Fruit fly (Drosophila melanogaster) whole organism, embryonic: ENCODE data around the gene Gr64d.

Experiments used
- Bgb ChIP-seq: fragments of 200-800 bp; sonication (Bioruptor generic); IDR thresholded peaks from 2 replicates; pipeline ENCODE4 v1.3.6; 2022; ENCODE audit warnings: missing biosample characterization, missing genetic modification characterization; ENCODE audit not compliant: partially characterized antibody
- CG10366 ChIP-seq: fragments of 200-800 bp; sonication (Bioruptor generic); IDR thresholded peaks from 2 replicates; pipeline ENCODE4 v1.3.6; 2022; ENCODE audit warnings: missing biosample characterization, missing genetic modification characterization
- CG10431 ChIP-seq: fragments of 200-800 bp; sonication (Bioruptor generic); optimal IDR thresholded peaks from 3 replicates; lab custom pipeline; 2018; ENCODE audit warnings: missing biosample characterization, mild to moderate bottlenecking, missing genetic modification characterization
- CG14965 ChIP-seq: fragments of 200-800 bp; sonication (Bioruptor generic); optimal IDR thresholded peaks from 2 replicates; lab custom pipeline; 2016; ENCODE audit warnings: missing biosample characterization, missing genetic modification characterization, borderline replicate concordance
- CG1529 ChIP-seq: fragments of 200-800 bp; sonication (Bioruptor generic); optimal IDR thresholded peaks from 3 replicates; lab custom pipeline; 2018; ENCODE audit warnings: missing biosample characterization, missing genetic modification characterization
- CG16779 ChIP-seq: fragments of 200-800 bp; sonication (Bioruptor generic); IDR thresholded peaks from 2 replicates; pipeline ENCODE4 v1.3.6; 2022; ENCODE audit warnings: missing biosample characterization, missing genetic modification characterization
- CG17328 ChIP-seq: fragments of 200-800 bp; sonication (Bioruptor generic); IDR thresholded peaks from 2 replicates; pipeline ENCODE4 v1.3.6; 2022; ENCODE audit warnings: missing biosample characterization, missing genetic modification characterization
- CG17359 ChIP-seq: fragments of 200-800 bp; sonication (Bioruptor generic); optimal IDR thresholded peaks from 3 replicates; lab custom pipeline; 2018; ENCODE audit warnings: missing biosample characterization, mild to moderate bottlenecking, missing genetic modification characterization, moderate library complexity
- CG31441 ChIP-seq: fragments of 200-800 bp; sonication (Bioruptor generic); IDR thresholded peaks from 2 replicates; pipeline ENCODE4 v1.3.6; 2022; ENCODE audit warnings: missing biosample characterization, missing genetic modification characterization
- CG6272 ChIP-seq: fragments of 200-800 bp; sonication (Bioruptor generic); IDR thresholded peaks from 2 replicates; pipeline ENCODE4 v1.3.6; 2022; ENCODE audit warnings: missing biosample characterization, missing genetic modification characterization
- CG7987 ChIP-seq: fragments of 200-800 bp; sonication (Bioruptor generic); optimal IDR thresholded peaks from 2 replicates; lab custom pipeline; 2018; ENCODE audit warnings: missing biosample characterization, mild to moderate bottlenecking, missing genetic modification characterization, moderate library complexity
- CG8359 ChIP-seq: fragments of 200-800 bp; sonication (Bioruptor generic); optimal IDR thresholded peaks from 2 replicates; lab custom pipeline; 2017; ENCODE audit warnings: missing biosample characterization, mild to moderate bottlenecking, missing genetic modification characterization, borderline replicate concordance
- CkIIα-i1 ChIP-seq: fragments of 200-800 bp; sonication (Bioruptor generic); IDR thresholded peaks from 2 replicates; pipeline ENCODE4 v1.3.6; 2022; ENCODE audit warnings: missing biosample characterization, missing genetic modification characterization
- Dip2 ChIP-seq: fragments of 200-800 bp; sonication (Bioruptor generic); IDR thresholded peaks from 2 replicates; pipeline ENCODE4 v1.3.6; 2022; ENCODE audit warnings: missing biosample characterization, missing genetic modification characterization
- Dref ChIP-seq: fragments of 200-800 bp; sonication (Bioruptor generic); IDR thresholded peaks from 2 replicates; pipeline ENCODE4 v1.3.6; 2022; ENCODE audit warnings: missing biosample characterization, missing genetic modification characterization
- ERR ChIP-seq: fragments of 200-800 bp; sonication (Bioruptor generic); optimal IDR thresholded peaks from 2 replicates; lab custom pipeline; 2016; ENCODE audit warnings: missing biosample characterization, missing genetic modification characterization
- Gsc ChIP-seq: fragments of 200-800 bp; sonication (Bioruptor generic); IDR thresholded peaks from 2 replicates; pipeline ENCODE4 v1.3.6; 2022; ENCODE audit warnings: missing biosample characterization, missing genetic modification characterization
- Hr51 ChIP-seq, 2 experiments: fragments of 200-800 bp; sonication (Bioruptor generic); optimal IDR thresholded peaks; 2 replicates in 1 of 2; 3 replicates in 1 of 2; lab custom pipeline; 2016 to 2018; ENCODE audit warnings: missing biosample characterization in 2 of 2, missing genetic modification characterization in 2 of 2, mild to moderate bottlenecking in 1 of 2, moderate library complexity in 1 of 2
- Lpt ChIP-seq: fragments of >200 bp; optimal IDR thresholded peaks from 2 replicates; lab custom pipeline; 2018; ENCODE audit warnings: missing biosample characterization, missing genetic modification characterization
- MBD-R2 ChIP-seq: fragments of 200-800 bp; sonication (Bioruptor generic); IDR thresholded peaks from 2 replicates; pipeline ENCODE4 v1.3.6; 2022; ENCODE audit warnings: missing biosample characterization, missing genetic modification characterization
- Mad ChIP-seq: fragments of 200-800 bp; sonication (Bioruptor generic); optimal IDR thresholded peaks from 2 replicates; lab custom pipeline; 2016; ENCODE audit warnings: missing biosample characterization, missing genetic modification characterization
- Med ChIP-seq: fragments of 200-800 bp; sonication (Bioruptor generic); peaks from one replicate; lab custom pipeline; 2016; ENCODE audit warnings: missing biosample characterization, missing genetic modification characterization, mild to moderate bottlenecking, inconsistent platforms, moderate library complexity
- Scr ChIP-seq: fragments of 200-800 bp; sonication (Bioruptor generic); IDR thresholded peaks from 2 replicates; pipeline ENCODE4 v1.3.6; 2022; ENCODE audit warnings: missing biosample characterization, missing genetic modification characterization; ENCODE audit not compliant: partially characterized antibody
- Taf1 ChIP-seq: fragments of 200-800 bp; sonication (Bioruptor generic); IDR thresholded peaks from 2 replicates; pipeline ENCODE4 v1.3.6; 2022; ENCODE audit warnings: missing biosample characterization, missing genetic modification characterization
- Xbp1 ChIP-seq: fragments of 200-800 bp; sonication (Bioruptor generic); optimal IDR thresholded peaks from 3 replicates; lab custom pipeline; 2016; ENCODE audit warnings: missing biosample characterization, mild to moderate bottlenecking, missing genetic modification characterization
- YL-1 ChIP-seq: fragments of 200-800 bp; sonication (Bioruptor generic); optimal IDR thresholded peaks from 3 replicates; lab custom pipeline; 2017; ENCODE audit warnings: missing biosample characterization, mild to moderate bottlenecking, missing genetic modification characterization
- ase ChIP-seq: fragments of 200-800 bp; sonication (Bioruptor generic); IDR thresholded peaks from 3 replicates; pipeline ENCODE4 v1.3.6; 2022; ENCODE audit warnings: missing biosample characterization, missing genetic modification characterization
- bowl ChIP-seq: fragments of 200-800 bp; sonication (Bioruptor generic); IDR thresholded peaks from 2 replicates; pipeline ENCODE4 v1.3.6; 2022; ENCODE audit warnings: missing biosample characterization, missing genetic modification characterization
- cato ChIP-seq: fragments of 200-800 bp; sonication (Bioruptor generic); optimal IDR thresholded peaks from 2 replicates; lab custom pipeline; 2016; ENCODE audit warnings: missing biosample characterization, missing genetic modification characterization, borderline replicate concordance
- cg ChIP-seq: fragments of 200-800 bp; sonication (Bioruptor generic); optimal IDR thresholded peaks from 3 replicates; lab custom pipeline; 2019; ENCODE audit warnings: missing biosample characterization, mild to moderate bottlenecking, missing genetic modification characterization, moderate library complexity
- chif ChIP-seq, 2 experiments: fragments of 200-800 bp; sonication (Bioruptor generic); optimal IDR thresholded peaks; 3 replicates each; lab custom pipeline; 2016; ENCODE audit warnings: missing biosample characterization in 2 of 2, missing genetic modification characterization in 2 of 2
- croc ChIP-seq: fragments of 200-800 bp; sonication (Bioruptor generic); conservative IDR thresholded peaks from 3 replicates; pipeline ENCODE4 v1.3.6; 2022; ENCODE audit warnings: missing biosample characterization, missing genetic modification characterization
- ewg ChIP-seq: fragments of 200-800 bp; sonication (Bioruptor generic); optimal IDR thresholded peaks from 3 replicates; lab custom pipeline; 2017; ENCODE audit warnings: mild to moderate bottlenecking, missing biosample characterization, missing genetic modification reagents, missing genetic modification characterization
- gcm ChIP-seq: fragments of 200-800 bp; sonication (Bioruptor generic); optimal IDR thresholded peaks from 2 replicates; lab custom pipeline; 2019; ENCODE audit warnings: missing biosample characterization, mild to moderate bottlenecking, missing genetic modification characterization, moderate library complexity
- gem ChIP-seq: fragments of 200-800 bp; sonication (Bioruptor generic); optimal IDR thresholded peaks from 2 replicates; lab custom pipeline; 2019; ENCODE audit warnings: missing biosample characterization, mild to moderate bottlenecking, missing genetic modification characterization, moderate library complexity
- gt ChIP-seq: fragments of 200-800 bp; sonication (Bioruptor generic); IDR thresholded peaks from 2 replicates; pipeline ENCODE4 v1.3.6; 2022; ENCODE audit warnings: missing biosample characterization, missing genetic modification characterization
- jumu ChIP-seq: fragments of 200-800 bp; sonication (Bioruptor generic); optimal IDR thresholded peaks from 3 replicates; lab custom pipeline; 2016; ENCODE audit warnings: missing biosample characterization, missing genetic modification characterization
- lola ChIP-seq, 3 experiments: fragments of >200 bp in 2 of 3; fragments of 200-800 bp in 1 of 3; sonication (Bioruptor generic) in 1 of 3; optimal IDR thresholded peaks; 2 replicates each; lab custom pipeline; 2017 to 2019; ENCODE audit warnings: missing biosample characterization in 3 of 3, missing genetic modification characterization in 3 of 3, mild to moderate bottlenecking in 1 of 3, moderate library complexity in 1 of 3
- lov ChIP-seq, 2 experiments: fragments of 200-800 bp in 1 of 2; fragments of >200 bp in 1 of 2; sonication (Bioruptor generic) in 1 of 2; IDR thresholded peaks in 1 of 2; optimal IDR thresholded peaks in 1 of 2; 2 replicates in 1 of 2; 3 replicates in 1 of 2; pipeline versions ENCODE4 v1.3.6 to Lab custom; 2017 to 2022; ENCODE audit warnings: missing biosample characterization in 1 of 2, missing genetic modification characterization in 1 of 2
- nom ChIP-seq: fragments of 200-800 bp; sonication (Bioruptor generic); optimal IDR thresholded peaks from 2 replicates; lab custom pipeline; 2017; ENCODE audit warnings: missing biosample characterization, missing genetic modification characterization, mild to moderate bottlenecking, moderate library complexity, missing genetic modification reagents
- org-1 ChIP-seq: fragments of 200-800 bp; sonication (Bioruptor generic); optimal IDR thresholded peaks from 2 replicates; lab custom pipeline; 2017; ENCODE audit warnings: missing biosample characterization, missing genetic modification characterization
- pros ChIP-seq: fragments of 200-800 bp; sonication (Bioruptor generic); optimal IDR thresholded peaks from 3 replicates; lab custom pipeline; 2019; ENCODE audit warnings: missing biosample characterization, mild to moderate bottlenecking, missing genetic modification characterization, moderate library complexity
- salm ChIP-seq: fragments of 200-800 bp; sonication (Bioruptor generic); optimal IDR thresholded peaks from 2 replicates; lab custom pipeline; 2018; ENCODE audit warnings: missing biosample characterization, mild to moderate bottlenecking, missing genetic modification characterization
- schlank ChIP-seq: fragments of 200-800 bp; sonication (Bioruptor generic); optimal IDR thresholded peaks from 2 replicates; lab custom pipeline; 2018; ENCODE audit warnings: missing biosample characterization, mild to moderate bottlenecking, missing genetic modification characterization
- sens ChIP-seq: fragments of 200-800 bp; sonication (Bioruptor generic); peaks from one replicate; lab custom pipeline; 2016; ENCODE audit warnings: missing biosample characterization, missing genetic modification characterization
- sisA ChIP-seq: fragments of 200-800 bp; sonication (Bioruptor generic); IDR thresholded peaks from 2 replicates; pipeline ENCODE4 v1.3.6; 2022; ENCODE audit warnings: missing biosample characterization, missing genetic modification characterization
- stc ChIP-seq: fragments of 200-800 bp; sonication (Bioruptor generic); IDR thresholded peaks from 2 replicates; pipeline ENCODE4 v1.3.6; 2022; ENCODE audit warnings: missing biosample characterization, missing genetic modification characterization
- tap ChIP-seq: fragments of 200-800 bp; optimal IDR thresholded peaks from 3 replicates; lab custom pipeline; 2019; ENCODE audit warnings: missing biosample characterization, mild to moderate bottlenecking, missing genetic modification characterization, moderate library complexity
- tgo ChIP-seq: fragments of 200-800 bp; sonication (Bioruptor generic); IDR thresholded peaks from 3 replicates; pipeline ENCODE4 v1.3.6; 2022; ENCODE audit warnings: missing biosample characterization, missing genetic modification characterization
- tll ChIP-seq, 2 experiments: fragments of 200-800 bp in 1 of 2; fragments of >200 bp in 1 of 2; sonication (Bioruptor generic) in 1 of 2; optimal IDR thresholded peaks; 2 replicates each; lab custom pipeline; 2017 to 2019; ENCODE audit warnings: missing biosample characterization in 2 of 2, missing genetic modification characterization in 2 of 2, mild to moderate bottlenecking in 1 of 2, moderate library complexity in 1 of 2

Gr64d gene

DNA sequence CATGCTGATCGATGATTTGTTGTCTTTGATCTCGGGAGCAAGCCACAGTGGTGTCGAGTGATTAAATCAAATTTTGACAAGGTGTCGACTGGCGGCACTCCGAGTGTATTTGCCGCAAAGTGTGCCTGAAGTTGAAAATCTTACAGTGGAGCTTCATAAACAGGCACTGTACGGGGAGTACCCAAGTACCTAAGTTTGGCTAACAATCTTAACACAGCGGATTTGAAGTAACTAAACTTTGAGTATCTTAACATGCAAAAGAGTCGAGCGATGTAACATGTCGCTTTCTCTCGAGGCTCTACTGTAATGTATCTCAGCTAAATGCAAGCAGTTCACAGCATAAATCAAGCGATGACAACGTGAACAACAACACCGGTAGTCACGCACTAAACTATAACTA is 15.1 kb upstream of the Gr64d start (continued):
- TF ChIP-seq cato (peak; percentile 36), Dref (GFP tag; lab: Robert Waterston, UW) (no peak), CG14965 (GFP tag; lab: Kevin White, UChicago) (no peak), CG31441 (GFP tag; lab: Robert Waterston, UW) (peak; percentile 60), nom (GFP tag; lab: Kevin White, UChicago) (no peak), gcm (GFP tag; lab: Kevin White, UChicago) (peak; percentile 12), MBD-R2 (GFP tag; lab: Robert Waterston, UW) (0 out of 2 replicates have a peak, but pooled peaks have one; percentile 18), Scr (GFP tag; lab: Robert Waterston, UW) (no peak), CG7987 (GFP tag; lab: Kevin White, UChicago) (no peak), ase (GFP tag; lab: Robert Waterston, UW) (peak; percentile 58; the same call in 1 of the 3 replicates), ewg (peak; percentile 56), chif (GFP tag; optimal IDR thresholded peaks at IDR 0.05; lab: Kevin White, UChicago) (peak; percentile 19 to 85), Hr51 (GFP tag; optimal IDR thresholded peaks at IDR 0.05; lab: Kevin White, UChicago) (peak in 1 of 2 experiments; percentile 7), YL-1 (GFP tag; lab: Kevin White, UChicago) (no peak), Dip2 (GFP tag; lab: Robert Waterston, UW) (no peak), CG6272 (GFP tag; lab: Robert Waterston, UW) (peak; percentile 57), stc (GFP tag; lab: Robert Waterston, UW) (peak; percentile 40; the same call in 1 of the 2 replicates), lola (GFP tag; optimal IDR thresholded peaks at IDR 0.05; lab: Kevin White, UChicago) (peak in 1 of 3 experiments; percentile 76), CG10431 (GFP tag; lab: Kevin White, UChicago) (peak; percentile 22), Bgb (GFP tag; lab: Robert Waterston, UW) (no peak), CG10366 (GFP tag; lab: Robert Waterston, UW) (peak; percentile 66), pros (no peak), bowl (GFP tag; lab: Robert Waterston, UW) (no peak), sisA (peak; percentile 79), CG17328 (peak; percentile 80), tll (GFP tag; optimal IDR thresholded peaks at IDR 0.05; lab: Kevin White, UChicago) (no peak), CG8359 (GFP tag; lab: Kevin White, UChicago) (no peak), lov (optimal IDR thresholded peaks at IDR 0.05; lab: Kevin White, UChicago) (no peak), lov (GFP tag; IDR thresholded peaks at IDR 0.05; lab: Robert Waterston, UW) (peak; percentile 80), tgo (GFP tag; lab: Robert Waterston, UW) (peak; percentile 59), sens (GFP tag; lab: Kevin White, UChicago) (peak; percentile 97), Med (GFP tag; lab: Kevin White, UChicago) (peak; percentile 90), CG1529 (peak; percentile 57), Gsc (GFP tag; lab: Robert Waterston, UW) (peak; percentile 61; the same call in 1 of the 2 replicates), salm (no peak), Taf1 (GFP tag; lab: Robert Waterston, UW) (no peak), tap (tag; lab: Kevin White, UChicago) (peak; percentile 18), gt (peak; percentile 55; the same call in 1 of the 2 replicates), CkIIα-i1 (GFP tag; lab: Robert Waterston, UW) (no peak), jumu (peak; percentile 59), cg (GFP tag; lab: Kevin White, UChicago) (no peak), CG16779 (GFP tag; lab: Robert Waterston, UW) (no peak), ERR (GFP tag; lab: Kevin White, UChicago) (no peak), gem (tag; lab: Kevin White, UChicago) (peak; percentile 72), Xbp1 (GFP tag; lab: Kevin White, UChicago) (peak; percentile 75), croc (GFP tag; lab: Robert Waterston, UW) (peak; percentile 73), Lpt (no peak), org-1 (GFP tag; lab: Kevin White, UChicago) (peak; percentile 21), CG17359 (peak; percentile 63), schlank (tag; lab: Kevin White, UChicago) (no peak), Mad (GFP tag; lab: Kevin White, UChicago) (peak; percentile 24)
